Fruit fly (Drosophila melanogaster) Kc167 (cell line): ENCODE results near the gene CG5828.

Experiments used
- Myc ChIP-seq: fragments of >200 bp; optimal IDR thresholded peaks from 2 replicates; lab custom pipeline; 2017; ENCODE audit warnings: missing external identifiers
- h ChIP-seq: fragments of >200 bp; optimal IDR thresholded peaks from 3 replicates; lab custom pipeline; 2018; ENCODE audit warnings: missing external identifiers
- psq ChIP-seq: fragments of >200 bp; optimal IDR thresholded peaks from 2 replicates; lab custom pipeline; 2017; ENCODE audit warnings: missing external identifiers

DNA sequence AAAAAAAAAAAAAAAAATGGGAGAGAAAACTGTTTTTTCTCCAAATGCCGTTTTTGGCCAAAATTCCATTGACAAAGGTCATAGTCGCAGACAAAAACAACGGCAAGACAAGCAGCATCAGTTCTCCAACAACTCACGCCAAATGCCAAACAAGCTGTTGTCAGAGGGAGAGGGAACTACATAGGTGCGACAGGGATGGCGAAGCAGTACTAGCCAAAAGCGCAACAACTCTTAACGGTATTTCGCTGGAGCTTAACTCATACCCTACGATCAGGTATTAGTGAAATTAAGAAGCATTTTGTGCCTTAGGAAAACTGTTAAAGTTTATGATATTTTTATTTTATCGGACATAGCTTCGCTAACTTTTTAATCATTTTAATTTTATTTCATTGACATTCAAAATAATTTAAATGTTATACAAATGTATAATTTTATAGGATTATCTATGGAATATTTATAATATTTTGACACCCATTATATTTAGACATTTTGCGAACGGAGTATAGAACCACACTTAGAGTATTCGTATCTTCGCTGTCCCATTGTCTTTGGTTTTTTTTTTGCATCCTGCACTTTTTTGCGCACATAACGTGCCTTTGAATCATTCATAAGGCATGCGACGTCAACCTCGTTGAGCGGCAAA, 13.4 kb upstream of the CG5828 start:
- no peak for TF ChIP-seq Myc (lab: Kevin White, UChicago)
- no peak for TF ChIP-seq h (lab: Kevin White, UChicago)
- no peak for TF ChIP-seq psq (lab: Kevin White, UChicago)
